Fruit fly (Drosophila melanogaster) whole organism: ENCODE data around the gene sordd1.

Experiments used
- CG8478 ChIP-seq: fragments of >200 bp; optimal IDR thresholded peaks from 2 replicates; lab custom pipeline; 2018; ENCODE audit warnings: inconsistent platforms
- Dll ChIP-seq: fragments of >200 bp; optimal IDR thresholded peaks from 2 replicates; lab custom pipeline; 2017
- EcR ChIP-seq, 2 experiments: fragments of >200 bp; optimal IDR thresholded peaks; 2 replicates each; lab custom pipeline; 2017; ENCODE audit warnings: missing biosample characterization in 2 of 2, missing genetic modification characterization in 2 of 2, missing genetic modification reagents in 2 of 2
- pan ChIP-seq: fragments of >200 bp; optimal IDR thresholded peaks from 2 replicates; lab custom pipeline; 2017
- psq ChIP-seq: fragments of >200 bp; optimal IDR thresholded peaks from 2 replicates; lab custom pipeline; 2017
- usp ChIP-seq: fragments of >200 bp; optimal IDR thresholded peaks from 2 replicates; lab custom pipeline; 2017; ENCODE audit warnings: missing biosample characterization, missing genetic modification characterization, mixed read lengths

Gene sordd1

dm6 chrX:15788235-15789187, 7.3 kb downstream of the sordd1 start, which contains the start of gene Rhp:
Gene Rhp, plus strand, starts transcription at chrX:15788897.
- TF ChIP-seq usp (GFP tag; lab: Kevin White, UChicago) (no peak), pan (lab: Kevin White, UChicago) (no peak), CG8478 (lab: Kevin White, UChicago) (no peak), EcR (GFP tag; optimal IDR thresholded peaks at IDR 0.05; lab: Kevin White, UChicago) (no peak), psq (lab: Kevin White, UChicago) (no peak), Dll (no peak)

- TF ChIP-seq usp (GFP tag; lab: Kevin White, UChicago), result no peak
These were observed 9.6 kb downstream of the sordd1 start for dm6 chrX:15786242-15786641.

- no peak for TF ChIP-seq pan (lab: Kevin White, UChicago)
- TF ChIP-seq usp (GFP tag; lab: Kevin White, UChicago), result no peak
- TF ChIP-seq CG8478 (lab: Kevin White, UChicago), result no peak
- TF ChIP-seq Dll, result no peak
- no peak for TF ChIP-seq EcR (GFP tag; optimal IDR thresholded peaks at IDR 0.05; lab: Kevin White, UChicago)
- TF ChIP-seq psq (lab: Kevin White, UChicago), result no peak
These were observed 10.2 kb downstream of the sordd1 start, which contains the start of the genes Paf-AHalpha and mRpS30 for dm6 chrX:15785429-15786239. Gene Paf-AHalpha, minus strand, starts transcription at chrX:15785583. Gene mRpS30, plus strand, starts transcription at chrX:15786047.

- no peak for TF ChIP-seq pan (lab: Kevin White, UChicago)
- no peak for TF ChIP-seq CG8478 (lab: Kevin White, UChicago)
- no peak for TF ChIP-seq Dll
- no peak for TF ChIP-seq EcR (GFP tag; optimal IDR thresholded peaks at IDR 0.05; lab: Kevin White, UChicago)
- TF ChIP-seq psq (lab: Kevin White, UChicago), result no peak
These were observed 12.2 kb downstream of the sordd1 start, which contains the start of gene Efhc1.1 for dm6 chrX:15783610-15784009. Gene Efhc1.1, minus strand, starts transcription at chrX:15783710.

- TF ChIP-seq usp (GFP tag; lab: Kevin White, UChicago) (no peak), CG8478 (lab: Kevin White, UChicago) (no peak)
These were observed 17.0 kb downstream of the sordd1 start, which contains the start of gene CG43673 for dm6 chrX:15778846-15779245. Gene CG43673, plus strand, starts transcription at chrX:15779146.

dm6 chrX:15772663-15773062, 23.2 kb downstream of the sordd1 start, which contains the start of gene CG43672:
Gene CG43672, plus strand, starts transcription at chrX:15772963.
- TF ChIP-seq usp (GFP tag; lab: Kevin White, UChicago), result no peak
- no peak for TF ChIP-seq psq (lab: Kevin White, UChicago)
- TF ChIP-seq pan (lab: Kevin White, UChicago), result no peak
- no peak for TF ChIP-seq Dll
- no peak for TF ChIP-seq EcR (GFP tag; optimal IDR thresholded peaks at IDR 0.05; lab: Kevin White, UChicago)
- TF ChIP-seq CG8478 (lab: Kevin White, UChicago), result no peak

- TF ChIP-seq pan (lab: Kevin White, UChicago) (no peak), psq (lab: Kevin White, UChicago) (no peak), CG8478 (lab: Kevin White, UChicago) (no peak), usp (GFP tag; lab: Kevin White, UChicago) (no peak), Dll (no peak), EcR (GFP tag; optimal IDR thresholded peaks at IDR 0.05; lab: Kevin White, UChicago) (no peak)
These were observed 26.4 kb downstream of the sordd1 start, which contains the start of gene CG33172 for dm6 chrX:15769457-15769856. Gene CG33172, plus strand, starts transcription at chrX:15769664.

dm6 chrX:15766395-15766866, 29.4 kb downstream of the sordd1 start, which contains the start of gene CG8952:
Gene CG8952, minus strand, starts transcription at chrX:15766445.
- no peak for TF ChIP-seq usp (GFP tag; lab: Kevin White, UChicago)
- TF ChIP-seq psq (lab: Kevin White, UChicago), result no peak
- no peak for TF ChIP-seq EcR (GFP tag; optimal IDR thresholded peaks at IDR 0.05; lab: Kevin White, UChicago)
- TF ChIP-seq CG8478 (lab: Kevin White, UChicago), result no peak
- TF ChIP-seq Dll, result no peak
- no peak for TF ChIP-seq pan (lab: Kevin White, UChicago)

dm6 chrX:15762723-15763122, 33.1 kb downstream of the sordd1 start, which contains the start of gene Polr3A:
Gene Polr3A, plus strand, starts transcription at chrX:15762956.
- no peak for TF ChIP-seq psq (lab: Kevin White, UChicago)
- no peak for TF ChIP-seq usp (GFP tag; lab: Kevin White, UChicago)
- TF ChIP-seq CG8478 (lab: Kevin White, UChicago), result no peak
- TF ChIP-seq Dll, result no peak
- no peak for TF ChIP-seq EcR (GFP tag; optimal IDR thresholded peaks at IDR 0.05; lab: Kevin White, UChicago)
- TF ChIP-seq pan (lab: Kevin White, UChicago), result no peak

dm6 chrX:15761298-15761640, 34.6 kb downstream of the sordd1 start:
- TF ChIP-seq psq (lab: Kevin White, UChicago), result no peak
- TF ChIP-seq usp (GFP tag; lab: Kevin White, UChicago), result no peak
- TF ChIP-seq Dll, result no peak
- TF ChIP-seq EcR (GFP tag; optimal IDR thresholded peaks at IDR 0.05; lab: Kevin White, UChicago), result no peak
